Fruit fly (Drosophila melanogaster) whole organism, adult: ENCODE results near the gene mthl12.

Experiments
- CG11617 ChIP-seq: fragments of 200-800 bp; sonication (Bioruptor generic); optimal IDR thresholded peaks from 2 replicates; lab custom pipeline; 2017; ENCODE audit warnings: mild to moderate bottlenecking, missing biosample characterization, missing genetic modification reagents, missing genetic modification characterization
- CG14711 ChIP-seq: fragments of 200-800 bp; sonication (Bioruptor generic); optimal IDR thresholded peaks from 2 replicates; lab custom pipeline; 2018; ENCODE audit warnings: missing biosample characterization, mild to moderate bottlenecking, missing genetic modification characterization, moderate library complexity
- CG1620 ChIP-seq: fragments of 200-800 bp; sonication (Bioruptor generic); optimal IDR thresholded peaks from 2 replicates; lab custom pipeline; 2016; ENCODE audit warnings: missing biosample characterization, missing genetic modification characterization
- CG33017 ChIP-seq: fragments of 200-800 bp; sonication (Bioruptor generic); optimal IDR thresholded peaks from 2 replicates; lab custom pipeline; 2018; ENCODE audit warnings: missing biosample characterization, mild to moderate bottlenecking, missing genetic modification characterization, moderate library complexity
- CG5204 ChIP-seq: fragments of 200-800 bp; sonication (Bioruptor generic); optimal IDR thresholded peaks from 2 replicates; lab custom pipeline; 2016; ENCODE audit warnings: missing biosample characterization, missing genetic modification characterization
- CG7045 ChIP-seq: fragments of 200-800 bp; sonication (Bioruptor generic); optimal IDR thresholded peaks from 2 replicates; lab custom pipeline; 2017; ENCODE audit warnings: missing biosample characterization, mild to moderate bottlenecking, missing genetic modification characterization
- CG7101 ChIP-seq: fragments of 200-800 bp; sonication (Bioruptor generic); optimal IDR thresholded peaks from 2 replicates; lab custom pipeline; 2018; ENCODE audit warnings: missing biosample characterization, mild to moderate bottlenecking, missing genetic modification characterization, moderate library complexity
- Hr96 ChIP-seq: fragments of 200-800 bp; sonication (Bioruptor generic); optimal IDR thresholded peaks from 2 replicates; lab custom pipeline; 2016; ENCODE audit warnings: missing biosample characterization, missing genetic modification characterization
- bab1 ChIP-seq: fragments of 200-800 bp; sonication (Bioruptor generic); optimal IDR thresholded peaks from 3 replicates; lab custom pipeline; 2019; ENCODE audit warnings: missing biosample characterization, mild to moderate bottlenecking, missing genetic modification characterization, moderate library complexity
- kay ChIP-seq: fragments of 200-800 bp; sonication (Bioruptor generic); peaks from one replicate; lab custom pipeline; 2016; ENCODE audit warnings: missing biosample characterization, missing genetic modification characterization, borderline replicate concordance
- ovo ChIP-seq: fragments of 200-800 bp; sonication (Bioruptor generic); optimal IDR thresholded peaks from 2 replicates; lab custom pipeline; 2016; ENCODE audit warnings: missing biosample characterization, missing genetic modification characterization
- pad ChIP-seq: fragments of 200-800 bp; sonication (Bioruptor generic); optimal IDR thresholded peaks from 3 replicates; lab custom pipeline; 2017; ENCODE audit warnings: missing biosample characterization, missing genetic modification characterization, mild to moderate bottlenecking, moderate library complexity, missing genetic modification reagents
- toe ChIP-seq: fragments of 200-800 bp; sonication (Bioruptor generic); optimal IDR thresholded peaks from 2 replicates; lab custom pipeline; 2016; ENCODE audit warnings: missing biosample characterization, missing genetic modification characterization

- TF ChIP-seq CG33017 (tag; lab: Kevin White, UChicago) (no peak), CG14711 (tag; lab: Kevin White, UChicago) (no peak), bab1 (GFP tag; lab: Kevin White, UChicago) (no peak), CG11617 (GFP tag; lab: Kevin White, UChicago) (no peak), CG1620 (GFP tag; lab: Kevin White, UChicago) (no peak), CG7045 (GFP tag; lab: Kevin White, UChicago) (no peak), kay (peak; percentile 91), pad (GFP tag; lab: Kevin White, UChicago) (no peak), toe (no peak), Hr96 (no peak), ovo (GFP tag; lab: Kevin White, UChicago) (no peak), CG5204 (GFP tag; lab: Kevin White, UChicago) (no peak), CG7101 (no peak)
Observed at dm6 chr3R:13385105-13385504, 31.6 kb downstream of the mthl12 start.
